Worm (Caenorhabditis elegans) whole organism, early embryonic: ENCODE measurements around the gene H28G03.3.

Experiments used
- F13C5.2 ChIP-seq: sonication (generic microtip); optimal IDR thresholded peaks from 2 replicates; lab custom pipeline; 2017; ENCODE audit warnings: mild to moderate bottlenecking, missing genetic modification characterization, inconsistent platforms, missing compliant biosample characterization
- ama-1 ChIP-seq: fragments of 150-350 bp; optimal IDR thresholded peaks from 2 replicates; lab custom pipeline; 2014
- hmbx-1 ChIP-seq: sonication (generic microtip); optimal IDR thresholded peaks from 2 replicates; lab custom pipeline; 2016; ENCODE audit warnings: mild to moderate bottlenecking, missing genetic modification characterization, missing compliant biosample characterization
- hmg-4 ChIP-seq: fragments of 200-800 bp; sonication (Bioruptor generic); optimal IDR thresholded peaks from 2 replicates; lab custom pipeline; 2018; ENCODE audit warnings: mild to moderate bottlenecking, missing genetic modification characterization, missing compliant biosample characterization

DNA sequence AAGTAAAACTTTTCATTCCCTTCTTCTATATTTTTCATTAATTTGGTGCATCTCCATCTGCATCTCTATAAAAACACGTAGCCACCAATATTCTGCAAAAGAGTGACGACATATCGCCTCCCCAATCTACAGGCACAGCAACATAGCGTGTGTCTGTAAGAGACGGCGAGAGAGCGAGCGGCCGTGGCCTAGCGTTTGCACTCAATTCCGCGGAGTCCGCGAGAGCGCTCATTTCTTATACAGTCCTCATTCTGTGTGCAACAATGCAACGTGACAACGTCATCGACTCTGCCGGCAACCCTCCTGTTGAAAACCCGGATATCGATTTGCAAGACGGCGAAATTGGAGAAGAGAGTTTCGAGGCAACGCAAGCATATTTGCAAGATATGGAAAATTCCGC is 20.6 kb downstream of the H28G03.3 start, which contains the start of gene H28G03.2:
- TF ChIP-seq F13C5.2 (tag; lab: Kevin White, UChicago) (no peak), ama-1 (lab: Kevin White, UChicago) (no peak), hmg-4 (peak; percentile 71), hmbx-1 (tag; lab: Kevin White, UChicago) (no peak)
